Fruit fly (Drosophila melanogaster): ENCODE data around the gene LKRSDH.

The LKRSDH gene

dm6 chr2L:7813357-7813756, 17.6 kb upstream of the LKRSDH start (continued):
- TF ChIP-seq CG1233 (GFP tag; optimal IDR thresholded peaks at IDR 0.05) (peak; percentile 81), Rfx (GFP tag; IDR thresholded peaks at IDR 0.05) (peak; percentile 39; the same call in 1 of the 2 replicates), CG8478 (optimal IDR thresholded peaks at IDR 0.05) (no peak), sens (GFP tag) (peak; percentile 77), ken (GFP tag; IDR thresholded peaks at IDR 0.05) (no peak), HHEX (GFP tag; optimal IDR thresholded peaks at IDR 0.05) (peak; percentile 77), CG11723 (GFP tag; optimal IDR thresholded peaks at IDR 0.05) (peak; percentile 13), gce (GFP tag; IDR thresholded peaks at IDR 0.05) (0 out of 3 replicates have a peak, but pooled peaks have one; percentile 20), Kr (GFP tag; optimal IDR thresholded peaks at IDR 0.05) (no peak), mam (GFP tag; optimal IDR thresholded peaks at IDR 0.05) (peak; percentile 1), Trl (optimal IDR thresholded peaks at IDR 0.05) (no peak), Trl (GFP tag; optimal IDR thresholded peaks at IDR 0.05) (no peak), CG3065 (GFP tag; optimal IDR thresholded peaks at IDR 0.05) (no peak), tup (GFP tag; optimal IDR thresholded peaks at IDR 0.05) (peak; percentile 61), CG10431 (GFP tag; optimal IDR thresholded peaks at IDR 0.05) (peak; percentile 38), bab2 (GFP tag; optimal IDR thresholded peaks at IDR 0.05) (peak; percentile 35), Dbx (GFP tag; IDR thresholded peaks at IDR 0.05) (peak; percentile 29; the same call in 1 of the 3 replicates), CG2678 (tag; optimal IDR thresholded peaks at IDR 0.05) (peak; percentile 80), Asciz (GFP tag; optimal IDR thresholded peaks at IDR 0.05) (peak; percentile 72), CG12071 (GFP tag; optimal IDR thresholded peaks at IDR 0.05) (peak; percentile 75), Atf-2 (GFP tag; optimal IDR thresholded peaks at IDR 0.05) (no peak), CrebB (tag; optimal IDR thresholded peaks at IDR 0.05) (peak; percentile 50), CG4707 (GFP tag; optimal IDR thresholded peaks at IDR 0.05) (peak; percentile 2), CG4282 (GFP tag; optimal IDR thresholded peaks at IDR 0.05) (peak; percentile 1), ci (GFP tag; IDR thresholded peaks at IDR 0.05) (0 out of 3 replicates have a peak, but pooled peaks have one; percentile 30), Hr78 (GFP tag; optimal IDR thresholded peaks at IDR 0.05) (no peak), Meics (GFP tag; optimal IDR thresholded peaks at IDR 0.05) (peak; percentile 69), CG5180 (GFP tag; optimal IDR thresholded peaks at IDR 0.05) (peak; percentile 32), PHDP (tag; optimal IDR thresholded peaks at IDR 0.05) (peak; percentile 57), NC2α (GFP tag; optimal IDR thresholded peaks at IDR 0.05) (peak; percentile 42), CG18476 (GFP tag; optimal IDR thresholded peaks at IDR 0.05) (no peak), CG7271 (tag; optimal IDR thresholded peaks at IDR 0.05) (no peak), CG9727 (GFP tag; optimal IDR thresholded peaks at IDR 0.05) (peak; percentile 56), seq (GFP tag; IDR thresholded peaks at IDR 0.05) (peak; percentile 56; the same call in 1 of the 2 replicates), CG3163 (GFP tag; optimal IDR thresholded peaks at IDR 0.05) (no peak), ash1 (GFP tag; optimal IDR thresholded peaks at IDR 0.05) (peak; percentile 56), bigmax (GFP tag; optimal IDR thresholded peaks at IDR 0.05) (peak; percentile 24), lov (optimal IDR thresholded peaks at IDR 0.05) (no peak), lov (GFP tag; IDR thresholded peaks at IDR 0.05) (0 out of 3 replicates have a peak, but pooled peaks have one; percentile 55), CG10543 (GFP tag; optimal IDR thresholded peaks at IDR 0.05) (peak; percentile 86), Sry-β (GFP tag; optimal IDR thresholded peaks at IDR 0.05) (peak; percentile 12), Oaz (GFP tag; IDR thresholded peaks at IDR 0.05) (no peak), Ets97D (GFP tag; optimal IDR thresholded peaks at IDR 0.05) (peak; percentile 18), caup (GFP tag; optimal IDR thresholded peaks at IDR 0.05; ENCODE audit: severe bottlenecking) (peak; percentile 52), CG11695 (GFP tag; IDR thresholded peaks at IDR 0.05) (0 out of 3 replicates have a peak, but pooled peaks have one; percentile 24), Xrp1 (GFP tag; IDR thresholded peaks at IDR 0.05) (peak; percentile 62), CTCF (GFP tag; optimal IDR thresholded peaks at IDR 0.05) (no peak), D19B (GFP tag; optimal IDR thresholded peaks at IDR 0.05) (peak; percentile 1), CG17361 (GFP tag; IDR thresholded peaks at IDR 0.05) (peak; percentile 34; the same call in 2 of the 3 replicates), Max (GFP tag; optimal IDR thresholded peaks at IDR 0.05) (peak; percentile 60), C15 (GFP tag; IDR thresholded peaks at IDR 0.05) (no peak), NFAT (GFP tag; IDR thresholded peaks at IDR 0.05) (peak; percentile 65; the same call in 1 of the 2 replicates)
